Worm (Caenorhabditis elegans): ENCODE measurements around the gene jhdm-1.

DNA sequence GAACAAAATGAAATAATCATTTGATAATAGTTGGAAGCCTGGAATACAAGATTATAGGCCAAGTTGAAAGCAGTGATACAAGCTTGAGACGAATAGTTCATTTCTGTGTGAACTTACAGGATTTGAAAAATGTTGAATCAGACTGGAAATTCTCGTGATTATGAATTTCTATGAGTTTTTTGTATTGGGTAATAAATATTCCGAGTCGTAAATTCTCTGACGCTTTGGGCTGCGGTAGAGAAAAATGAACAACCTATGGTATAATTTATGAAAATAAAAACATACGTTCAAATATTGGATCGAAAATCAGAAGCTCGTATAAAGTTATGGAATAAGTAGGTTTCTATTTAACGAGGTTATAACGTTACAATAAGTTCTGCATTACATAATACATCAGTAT is 38.5 kb downstream of the jhdm-1 start, which contains the start of gene srb-11:
- TF ChIP-seq ztf-4 (tag; optimal IDR thresholded peaks at IDR 0.05) (no peak), dmd-4 (tag; optimal IDR thresholded peaks at IDR 0.05) (no peak), unc-39 (tag; optimal IDR thresholded peaks at IDR 0.05) (no peak), lin-39 (tag; optimal IDR thresholded peaks at IDR 0.05) (no peak), mdl-1 (tag; optimal IDR thresholded peaks at IDR 0.05) (no peak)

Measured in whole organism, L2 larva.